Worm (Caenorhabditis elegans): ENCODE data around the gene bed-1.

DNA sequence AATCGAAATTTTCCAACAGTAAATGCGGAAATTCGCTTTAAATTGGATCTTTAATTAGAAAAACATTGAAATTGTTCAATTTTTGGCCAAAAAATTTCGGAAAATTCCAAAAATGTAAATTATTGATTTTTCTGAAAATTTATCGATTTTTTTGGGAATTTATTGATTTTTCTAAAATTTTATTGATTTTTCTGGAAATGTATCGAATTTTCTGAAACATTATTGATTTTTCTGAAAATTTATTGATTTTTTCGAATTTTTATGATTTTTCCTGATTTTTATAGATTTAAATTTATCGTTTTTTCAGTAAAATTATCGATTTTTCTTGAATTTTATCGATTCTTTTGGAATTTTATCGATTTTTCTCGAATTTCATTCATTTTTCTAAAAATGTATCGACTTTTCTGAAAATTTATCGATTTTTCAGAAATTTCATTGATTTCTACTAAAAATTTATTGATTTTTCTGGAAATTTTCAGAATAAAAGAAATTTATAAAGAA lies 7.8 kb downstream of the bed-1 start:
- TF ChIP-seq aptf-2 (GFP tag; conservative IDR thresholded peaks at IDR 0.05) (no peak), nhr-80 (tag; optimal IDR thresholded peaks at IDR 0.05) (no peak), F49E8.2 (tag; optimal IDR thresholded peaks at IDR 0.05; ENCODE audit: insufficient read depth) (no peak)

Data from whole organism, young adult.